Worm (Caenorhabditis elegans) whole organism, dauer: ENCODE results near the gene ard-1.

Experiments used
- unc-62 ChIP-seq: sonication (generic microtip); optimal IDR thresholded peaks from 2 replicates; lab custom pipeline; 2017; ENCODE audit warnings: missing biosample characterization, missing genetic modification reagents, missing genetic modification characterization

The ard-1 gene

DNA sequence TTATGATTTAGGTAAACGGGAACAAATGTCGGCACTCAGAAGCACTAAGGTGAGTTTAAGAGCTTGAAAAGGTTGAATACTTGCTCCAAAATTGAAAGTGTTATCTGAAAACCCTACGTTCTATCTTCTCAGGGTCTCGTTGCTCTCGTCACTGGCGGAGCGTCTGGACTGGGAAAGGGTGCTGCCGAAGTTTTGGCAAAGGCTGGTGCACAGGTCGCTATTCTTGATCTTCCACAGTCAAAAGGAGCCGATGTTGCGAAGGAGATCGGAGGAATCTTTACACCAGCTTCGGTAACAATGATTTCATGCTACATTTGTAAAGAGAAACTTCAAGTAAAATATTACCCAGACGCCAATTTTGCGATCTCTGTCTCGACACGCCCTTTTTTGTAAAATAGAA lies at the start of gene ard-1:
Gene ard-1, plus strand, starts transcription at position 12 of the 400 bp plus-strand sequence.
- TF ChIP-seq unc-62 (GFP tag; lab: Kevin White, UChicago): no peak

DNA sequence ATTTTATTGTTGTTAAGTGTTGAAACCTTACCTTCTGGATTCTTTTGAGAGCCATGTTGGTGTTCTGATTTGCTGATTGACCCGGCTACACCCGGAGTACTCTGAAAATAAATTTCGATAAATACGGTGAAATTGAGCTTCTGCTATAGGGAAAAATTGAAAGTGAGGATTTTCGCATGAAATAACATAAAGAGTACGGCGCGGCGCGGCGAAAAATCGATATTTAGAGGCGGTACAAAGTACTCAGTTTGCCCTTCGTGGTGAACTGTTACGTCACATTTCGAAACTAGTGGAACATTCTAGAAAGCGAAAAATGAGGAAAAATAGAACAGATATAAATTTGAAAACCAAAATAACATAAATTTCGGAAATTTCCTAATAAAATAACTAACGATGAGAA lies 48.9 kb upstream of the ard-1 start, which contains the start of gene let-70:
Gene let-70, minus strand, starts transcription at position 101 of the 400 bp plus-strand sequence.
- no peak for TF ChIP-seq unc-62 (GFP tag; lab: Kevin White, UChicago)

DNA sequence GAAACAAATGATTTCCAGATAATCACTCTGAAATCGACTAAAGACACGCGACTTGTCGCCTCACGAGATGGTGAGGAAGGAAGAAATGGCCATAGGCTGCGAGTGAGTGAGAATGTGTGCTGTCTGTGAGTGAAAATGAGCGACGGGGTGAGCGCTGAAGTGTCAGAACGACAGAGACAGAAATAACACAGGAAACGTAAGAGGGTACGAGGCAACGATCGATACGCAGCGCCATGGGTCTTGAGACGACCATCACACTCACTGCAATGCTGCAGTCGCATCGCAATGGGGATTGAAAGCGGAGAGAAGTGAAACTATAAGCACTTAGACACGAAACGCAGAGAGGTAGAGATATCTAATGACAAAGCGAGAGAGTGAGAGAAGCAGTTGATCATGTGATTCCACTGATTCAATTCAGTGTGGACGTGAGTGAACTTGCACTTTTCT lies 48.3 kb upstream of the ard-1 start:
- TF ChIP-seq unc-62 (GFP tag; lab: Kevin White, UChicago): no peak

DNA sequence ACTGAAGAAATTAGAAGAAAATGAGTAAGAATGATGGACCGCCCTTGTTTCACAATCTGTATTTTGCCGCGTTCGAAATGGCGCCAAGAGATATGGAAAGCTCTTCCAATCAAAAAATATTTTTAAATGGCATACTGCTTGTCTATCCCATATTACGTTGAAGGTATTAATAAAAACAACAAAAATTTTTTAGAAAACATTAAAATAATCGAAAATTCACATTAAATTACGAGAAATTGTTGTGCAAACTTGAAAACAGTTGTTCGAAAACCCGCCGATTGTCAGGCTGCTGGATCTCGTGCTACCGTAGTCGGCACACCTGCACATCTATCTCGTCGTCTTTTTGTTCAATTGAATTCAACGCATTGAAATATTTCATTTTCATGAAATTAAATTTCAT lies 47.5 kb upstream of the ard-1 start, which contains the start of gene klc-1:
Gene klc-1, plus strand, starts transcription at position 127 of the 400 bp plus-strand sequence.
- TF ChIP-seq unc-62 (GFP tag; lab: Kevin White, UChicago): no peak

DNA sequence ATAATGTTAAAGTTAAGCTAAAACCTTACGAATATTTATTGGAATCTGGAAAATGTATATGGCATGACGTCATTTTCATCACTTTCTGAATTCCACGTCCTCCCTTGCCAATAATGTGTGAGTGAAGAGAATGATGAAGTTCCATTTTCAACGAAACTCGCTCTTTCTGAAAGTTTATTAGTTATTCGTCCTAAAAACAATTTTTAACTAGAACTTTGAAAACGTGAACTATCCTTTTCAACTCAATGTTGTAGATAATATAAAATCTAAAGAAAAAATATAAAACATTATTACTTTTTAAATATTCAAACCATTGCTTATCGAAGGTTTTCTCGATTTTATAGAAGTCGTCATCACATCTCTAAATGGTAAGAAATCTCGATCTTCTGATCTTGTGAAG lies 41.6 kb upstream of the ard-1 start, which contains the start of gene M7.7:
Gene M7.7, plus strand, starts transcription at position 301 of the 400 bp plus-strand sequence.
- TF ChIP-seq unc-62 (GFP tag; lab: Kevin White, UChicago): no peak

DNA sequence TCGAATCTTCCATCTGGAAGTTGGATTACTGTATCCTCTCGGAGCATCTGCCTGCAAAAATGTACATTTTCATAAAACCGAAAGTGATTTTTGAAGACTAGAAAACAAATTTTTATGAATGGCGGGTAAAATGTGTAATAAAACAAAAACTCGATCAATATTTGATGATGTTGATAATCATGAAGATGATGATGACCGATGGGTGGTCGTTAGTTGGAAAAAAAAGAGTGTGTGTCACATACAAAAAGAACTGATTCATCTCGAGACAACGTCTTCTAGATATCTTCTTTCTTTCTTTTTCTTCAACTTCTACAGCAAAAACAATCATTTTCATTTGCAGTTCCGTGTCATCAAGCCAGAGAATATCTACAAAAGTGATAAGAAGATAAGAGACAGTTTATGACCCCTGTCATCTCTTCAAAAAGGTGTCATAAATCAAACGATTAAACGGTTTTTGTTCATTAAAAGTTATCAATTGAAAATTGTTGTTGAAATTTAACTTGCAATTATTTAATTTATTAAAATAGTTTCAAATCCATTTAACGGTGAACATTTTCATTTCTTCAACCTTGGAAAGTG lies 38.5 kb upstream of the ard-1 start, which contains the start of gene bcc-1:
Gene bcc-1, minus strand, starts transcription at position 51 of the 579 bp plus-strand sequence.
- no peak for TF ChIP-seq unc-62 (GFP tag; lab: Kevin White, UChicago)

DNA sequence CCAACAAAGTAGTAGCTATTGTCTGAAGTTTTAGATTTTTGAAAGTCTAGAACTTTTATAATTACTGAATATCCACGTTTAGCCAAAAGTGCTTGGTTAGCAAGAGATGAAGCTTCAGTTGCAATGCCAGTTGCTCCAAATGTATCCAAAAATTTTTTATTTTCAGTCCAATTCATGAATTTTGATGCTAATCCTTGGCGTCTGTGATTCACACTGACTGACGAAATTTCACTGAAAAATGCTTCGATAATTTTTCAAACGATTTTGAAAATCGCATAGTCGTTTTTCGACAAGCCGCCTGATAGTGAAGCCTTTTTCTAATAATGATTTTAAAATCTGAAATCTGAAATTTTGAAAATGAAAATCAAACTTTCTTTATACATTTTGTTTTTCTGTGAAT lies 37.0 kb upstream of the ard-1 start:
- no peak for TF ChIP-seq unc-62 (GFP tag; lab: Kevin White, UChicago)

DNA sequence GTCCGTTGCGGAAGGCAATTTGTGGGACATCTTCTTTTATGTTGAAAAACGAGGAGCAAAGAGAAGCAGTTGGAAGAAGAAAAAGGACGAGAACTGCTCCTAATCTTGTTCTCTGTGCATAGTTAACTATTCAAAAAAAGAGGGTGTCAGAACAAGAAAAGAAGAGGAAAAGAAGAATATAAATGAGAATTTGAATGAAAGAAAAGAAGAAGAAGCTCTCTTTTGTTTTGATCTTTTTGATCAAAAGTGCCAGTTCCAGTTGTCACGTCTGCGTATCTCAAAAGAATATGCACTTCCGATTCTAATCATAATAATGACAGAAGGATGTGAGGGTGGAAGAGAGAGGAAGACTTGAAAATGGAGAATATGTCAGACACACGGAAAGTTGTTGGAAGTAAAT lies 36.1 kb upstream of the ard-1 start, which contains the start of gene M7.8:
Gene M7.8, minus strand, starts transcription at position 112 of the 400 bp plus-strand sequence.
- no peak for TF ChIP-seq unc-62 (GFP tag; lab: Kevin White, UChicago)

DNA sequence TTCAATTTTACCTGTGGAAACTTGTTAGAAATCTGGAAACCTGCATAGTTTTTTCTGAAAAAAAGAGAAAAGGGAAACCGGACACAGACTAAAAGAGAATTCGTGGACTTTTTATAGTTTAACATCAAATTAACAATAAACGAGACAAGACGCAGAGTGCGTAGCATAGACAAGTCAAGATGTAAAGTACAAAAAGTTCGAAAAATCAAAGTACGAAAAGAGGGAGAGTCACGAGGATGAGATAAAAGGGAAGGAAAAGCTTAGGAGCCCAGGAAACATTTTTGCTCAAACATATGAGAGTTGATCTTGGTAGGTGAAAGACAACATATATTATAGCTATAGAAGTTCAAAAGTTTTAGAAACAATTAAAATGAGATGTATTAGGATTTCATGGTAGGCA lies 33.3 kb upstream of the ard-1 start, which contains the start of gene M7.12:
Gene M7.12, minus strand, starts transcription at position 188 of the 400 bp plus-strand sequence.
- no peak for TF ChIP-seq unc-62 (GFP tag; lab: Kevin White, UChicago)

DNA sequence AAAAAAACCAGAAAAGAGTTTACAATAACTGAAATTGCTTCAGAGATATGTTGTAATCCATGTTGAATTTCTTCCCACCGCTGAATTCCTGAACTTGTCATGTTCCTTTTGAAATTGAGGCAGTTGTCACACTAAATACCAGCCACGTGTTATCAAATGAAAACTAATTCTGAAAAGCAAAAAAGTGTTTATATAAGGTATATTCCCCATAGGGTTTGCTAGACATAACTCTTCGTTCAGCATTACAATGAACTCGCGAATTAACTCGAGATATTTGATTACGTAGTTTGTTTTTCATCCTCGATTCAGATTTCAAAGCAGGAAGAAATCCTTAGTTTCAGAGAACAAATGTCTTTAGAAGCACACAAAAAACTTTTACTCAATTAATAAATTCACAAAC lies 30.8 kb upstream of the ard-1 start, which contains the start of gene str-3:
Gene str-3, minus strand, starts transcription at position 101 of the 400 bp plus-strand sequence.
- no peak for TF ChIP-seq unc-62 (GFP tag; lab: Kevin White, UChicago)

DNA sequence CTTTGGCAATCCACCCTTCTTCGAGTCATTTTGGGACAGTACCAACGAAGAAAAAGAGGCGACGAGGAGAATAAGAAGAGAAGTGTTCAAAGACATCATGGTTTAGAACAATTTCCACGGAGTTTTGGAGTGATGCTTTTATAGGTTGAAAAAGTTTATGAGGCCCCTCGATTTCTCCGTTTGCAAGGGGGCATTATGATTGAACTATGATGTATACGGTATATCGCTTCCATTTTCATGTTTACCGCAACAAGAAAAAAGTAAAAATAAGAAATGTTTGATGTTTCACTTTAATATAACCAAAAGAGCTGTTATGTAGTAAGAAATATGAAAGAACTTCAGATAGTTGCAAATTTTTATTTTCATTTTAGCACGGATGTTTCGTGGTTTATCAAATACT lies 29.7 kb upstream of the ard-1 start, which contains the start of gene srlf-18:
Gene srlf-18, minus strand, starts transcription at position 101 of the 400 bp plus-strand sequence.
- no peak for TF ChIP-seq unc-62 (GFP tag; lab: Kevin White, UChicago)

DNA sequence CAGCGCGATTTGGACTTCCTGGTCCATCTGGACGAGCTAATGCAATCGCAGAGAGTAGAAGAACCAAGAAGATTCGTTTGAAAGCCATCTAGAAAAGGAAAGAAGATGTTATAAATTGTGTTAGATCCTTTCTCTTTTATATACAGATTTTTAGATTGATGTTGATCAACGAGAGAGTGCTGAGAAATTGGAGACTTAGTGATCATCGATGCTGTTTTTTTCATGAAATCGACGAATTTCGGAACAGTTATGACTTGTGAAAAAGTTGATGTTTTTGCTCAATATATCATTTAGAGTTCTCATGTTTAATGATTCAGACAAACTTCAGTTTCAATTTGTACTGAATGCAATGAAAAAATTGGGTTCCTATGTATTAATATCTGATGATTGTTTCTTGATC lies 28.5 kb upstream of the ard-1 start, which contains the start of gene srlf-17:
Gene srlf-17, minus strand, starts transcription at position 101 of the 400 bp plus-strand sequence.
- TF ChIP-seq unc-62 (GFP tag; lab: Kevin White, UChicago): no peak

DNA sequence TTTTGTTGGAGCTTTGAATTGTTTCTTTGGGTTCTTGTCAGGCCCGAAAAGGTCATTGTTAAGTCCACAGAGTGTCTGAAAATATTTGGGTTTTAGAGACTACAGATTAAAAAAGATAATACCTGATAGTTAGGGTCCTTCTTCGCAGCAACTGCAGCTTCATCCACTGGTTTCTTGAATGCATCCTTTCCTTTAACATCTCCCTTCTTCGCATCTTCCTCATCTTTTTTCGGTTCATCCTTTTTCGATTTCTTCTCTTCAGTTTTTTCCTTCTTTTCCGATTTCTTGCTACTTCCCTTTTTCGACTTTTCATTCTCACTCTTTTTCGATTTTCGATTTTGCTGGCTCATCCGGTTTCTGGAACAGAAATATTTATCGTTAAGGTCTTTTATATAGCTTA lies 27.6 kb upstream of the ard-1 start:
- no peak for TF ChIP-seq unc-62 (GFP tag; lab: Kevin White, UChicago)

DNA sequence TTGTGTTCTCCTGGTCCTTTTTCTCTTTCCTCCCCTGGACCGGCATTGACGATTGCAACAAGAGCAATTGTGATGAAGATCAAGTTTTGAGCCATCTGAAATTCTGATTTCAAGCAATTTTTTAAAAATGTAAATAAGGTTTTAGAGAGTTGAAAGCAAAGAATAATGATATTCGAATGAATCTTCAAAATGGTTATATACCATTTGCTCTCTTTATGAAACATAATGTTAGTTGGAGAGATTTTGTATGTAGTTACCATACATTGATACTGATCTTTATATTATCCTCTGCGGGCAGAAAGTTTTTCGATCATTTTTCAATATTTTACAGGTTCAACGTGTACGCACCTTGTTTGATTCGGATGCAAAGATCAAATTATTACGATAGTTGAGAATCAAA lies 25.4 kb upstream of the ard-1 start, which contains the start of gene srlf-24:
Gene srlf-24, minus strand, starts transcription at position 101 of the 400 bp plus-strand sequence.
- no peak for TF ChIP-seq unc-62 (GFP tag; lab: Kevin White, UChicago)

DNA sequence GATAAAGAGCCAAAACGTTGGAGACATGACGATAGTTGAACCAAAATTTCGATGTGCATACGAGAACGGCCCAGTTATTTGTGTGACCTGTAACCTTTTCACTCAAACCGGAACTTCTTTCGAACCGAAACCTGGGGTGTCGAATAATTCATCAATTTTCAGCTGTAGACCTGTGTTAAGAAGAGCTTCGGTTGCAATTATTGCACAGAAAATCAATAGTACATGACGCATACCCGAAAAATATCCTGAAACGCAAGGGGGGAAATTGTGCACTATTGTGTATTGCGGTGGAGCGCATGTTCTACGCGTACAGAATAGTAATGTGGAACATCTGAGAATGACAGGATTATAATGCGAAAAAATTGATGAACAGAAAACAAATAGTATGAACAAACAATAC lies 21.3 kb upstream of the ard-1 start, which contains the start of gene pigk-1:
Gene pigk-1, minus strand, starts transcription at position 248 of the 400 bp plus-strand sequence.
- TF ChIP-seq unc-62 (GFP tag; lab: Kevin White, UChicago): no peak

DNA sequence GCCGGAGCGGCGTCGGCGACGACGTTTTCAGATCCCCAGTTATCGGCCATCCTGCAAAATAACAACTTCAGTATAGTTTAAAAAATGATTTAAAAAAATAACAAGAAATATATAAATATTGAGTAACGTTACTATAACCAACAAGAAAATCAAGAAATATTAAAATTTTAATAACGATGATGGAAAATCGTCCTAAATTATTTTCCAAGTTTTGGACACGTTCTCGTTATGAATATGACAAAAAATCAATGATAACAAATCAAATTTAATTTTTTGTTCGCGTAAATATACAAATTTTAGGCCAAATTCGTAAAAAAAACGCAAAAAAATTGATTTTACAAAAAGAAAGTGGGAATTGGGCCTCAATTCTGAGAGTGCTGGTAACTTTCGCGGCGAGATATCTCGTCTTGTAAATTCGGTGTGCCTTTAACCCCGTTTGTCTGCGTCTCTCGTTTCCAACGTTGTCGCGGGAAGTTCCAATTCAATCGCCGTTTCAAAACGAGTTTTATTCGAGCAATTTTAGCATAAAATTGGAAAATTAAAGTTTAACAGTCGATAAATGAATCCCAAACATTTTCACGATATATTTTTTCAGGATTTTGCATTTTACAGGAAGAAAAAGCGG lies 20.0 kb upstream of the ard-1 start, which contains the start of gene rps-5:
Gene rps-5, minus strand, starts transcription at position 51 of the 625 bp plus-strand sequence.
- TF ChIP-seq unc-62 (GFP tag; lab: Kevin White, UChicago): no peak
